Worm (Caenorhabditis elegans): Measurements from ENCODE around the gene T22C8.3.

DNA sequence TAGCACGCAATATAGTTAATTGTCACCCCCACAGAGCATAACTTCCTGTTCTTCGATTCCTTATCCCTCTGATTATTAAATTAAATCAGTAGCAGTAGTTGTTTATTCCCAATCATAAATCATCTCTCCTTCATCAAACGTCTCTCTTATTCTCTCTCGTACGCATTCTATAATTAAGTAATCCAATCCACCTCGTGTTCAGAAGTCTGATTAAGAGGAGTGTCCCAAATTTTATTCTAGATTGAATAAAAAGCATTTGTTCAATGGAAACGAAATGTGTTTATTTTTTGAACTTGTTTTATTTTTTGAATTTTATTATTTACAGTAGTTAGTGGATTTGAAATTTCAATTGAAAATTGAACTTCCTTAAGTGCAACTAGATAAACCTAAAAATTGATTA lies 10.5 kb downstream of the T22C8.3 start:
- TF ChIP-seq W03F9.2 (tag; optimal IDR thresholded peaks at IDR 0.05) (no peak), dao-5 (tag; optimal IDR thresholded peaks at IDR 0.05) (no peak), him-1 (tag; optimal IDR thresholded peaks at IDR 0.05) (no peak)

Measured in whole organism, L4/young adult.